Fruit fly (Drosophila melanogaster) Kc167 (cell line): ENCODE results near the gene ab.

Source experiments
- Myc ChIP-seq: fragments of >200 bp; optimal IDR thresholded peaks from 2 replicates; lab custom pipeline; 2017; ENCODE audit warnings: missing external identifiers
- h ChIP-seq: fragments of >200 bp; optimal IDR thresholded peaks from 3 replicates; lab custom pipeline; 2018; ENCODE audit warnings: missing external identifiers
- insv ChIP-seq: fragments of >200 bp; optimal IDR thresholded peaks from 3 replicates; lab custom pipeline; 2018; ENCODE audit warnings: missing external identifiers
- psq ChIP-seq: fragments of >200 bp; optimal IDR thresholded peaks from 2 replicates; lab custom pipeline; 2017; ENCODE audit warnings: missing external identifiers
- ttk ChIP-seq: sonication (Bioruptor generic); optimal IDR thresholded peaks from 2 replicates; lab custom pipeline; 2017; ENCODE audit warnings: missing external identifiers

- TF ChIP-seq Myc (lab: Kevin White, UChicago) (no peak), h (lab: Kevin White, UChicago) (no peak), insv (lab: Kevin White, UChicago) (no peak), psq (lab: Kevin White, UChicago) (no peak), ttk (lab: Kevin White, UChicago) (no peak)
Measured at dm6 chr2L:11178826-11179391, 31.6 kb upstream of the ab start, which contains the start of gene Boh2.
